Fruit fly (Drosophila melanogaster): ENCODE results near the gene TM9SF4.

Gene TM9SF4

dm6 chr2L:13784155-13784681, 37.5 kb downstream of the TM9SF4 start, which contains the start of gene CG16890 (continued):
- TF ChIP-seq tap (tag; optimal IDR thresholded peaks at IDR 0.05), result no peak
- no peak for TF ChIP-seq CG32772 (GFP tag; IDR thresholded peaks at IDR 0.05)
- no peak for TF ChIP-seq Trl (optimal IDR thresholded peaks at IDR 0.05)
- no peak for TF ChIP-seq Trl (GFP tag; optimal IDR thresholded peaks at IDR 0.05)
- TF ChIP-seq Hand (GFP tag; optimal IDR thresholded peaks at IDR 0.05), result no peak
- no peak for TF ChIP-seq CG13624 (GFP tag; optimal IDR thresholded peaks at IDR 0.05)
- no peak for TF ChIP-seq Dll (GFP tag; IDR thresholded peaks at IDR 0.05; ENCODE audit: partially characterized antibody)
- TF ChIP-seq GATAe (GFP tag; conservative IDR thresholded peaks at IDR 0.05), result peak; percentile 65
- peak; percentile 28 for TF ChIP-seq exex (tag; optimal IDR thresholded peaks at IDR 0.05)
- TF ChIP-seq grn (GFP tag; optimal IDR thresholded peaks at IDR 0.05), result peak; percentile 28
- no peak for TF ChIP-seq CG5180 (GFP tag; optimal IDR thresholded peaks at IDR 0.05)
- TF ChIP-seq HLH54F (GFP tag; optimal IDR thresholded peaks at IDR 0.05), result no peak
- peak; percentile 81 for TF ChIP-seq CG3995 (GFP tag; optimal IDR thresholded peaks at IDR 0.05)
- peak; percentile 11 for TF ChIP-seq fu2 (GFP tag; optimal IDR thresholded peaks at IDR 0.05)
- no peak for TF ChIP-seq CG15073 (GFP tag; optimal IDR thresholded peaks at IDR 0.05)
- no peak for TF ChIP-seq fd3F (GFP tag; optimal IDR thresholded peaks at IDR 0.05)
- TF ChIP-seq CG15514 (GFP tag; optimal IDR thresholded peaks at IDR 0.05), result peak; percentile 17
- no peak for TF ChIP-seq Hr78 (GFP tag; optimal IDR thresholded peaks at IDR 0.05)
- no peak for TF ChIP-seq Bteb2 (GFP tag; optimal IDR thresholded peaks at IDR 0.05)
- no peak for TF ChIP-seq abd-A (tag; optimal IDR thresholded peaks at IDR 0.05)
- TF ChIP-seq pb (GFP tag; optimal IDR thresholded peaks at IDR 0.05), result no peak
- TF ChIP-seq psq (GFP tag; optimal IDR thresholded peaks at IDR 0.05), result no peak
- no peak for TF ChIP-seq CG12104 (GFP tag; optimal IDR thresholded peaks at IDR 0.05)
- 0 out of 3 replicates have a peak, but pooled peaks have one; percentile 36 for TF ChIP-seq CG7963 (GFP tag; IDR thresholded peaks at IDR 0.05; ENCODE audit: partially characterized antibody)
- peak; percentile 50; the same call in 1 of the 3 replicates for TF ChIP-seq CG6791 (GFP tag; IDR thresholded peaks at IDR 0.05; ENCODE audit: partially characterized antibody)
- no peak for TF ChIP-seq CG14667 (GFP tag; IDR thresholded peaks at IDR 0.05)
- TF ChIP-seq CG31441 (GFP tag; IDR thresholded peaks at IDR 0.05), result no peak
- TF ChIP-seq MESR4 (GFP tag; optimal IDR thresholded peaks at IDR 0.05), result peak; percentile 90
- TF ChIP-seq CG3281 (GFP tag; optimal IDR thresholded peaks at IDR 0.05), result no peak
- no peak for TF ChIP-seq Neu2 (GFP tag; optimal IDR thresholded peaks at IDR 0.05; ENCODE audit: borderline replicate concordance)
- TF ChIP-seq chm (GFP tag; IDR thresholded peaks at IDR 0.05), result no peak
- TF ChIP-seq chn (GFP tag; optimal IDR thresholded peaks at IDR 0.05), result no peak
- TF ChIP-seq CG16813 (GFP tag; IDR thresholded peaks at IDR 0.05; ENCODE audit: partially characterized antibody), result no peak
- no peak for TF ChIP-seq Xrp1 (GFP tag; IDR thresholded peaks at IDR 0.05)
- TF ChIP-seq CG10462 (GFP tag; optimal IDR thresholded peaks at IDR 0.05), result no peak
- no peak for TF ChIP-seq tio (GFP tag; optimal IDR thresholded peaks at IDR 0.05)
- no peak for TF ChIP-seq ken (GFP tag; IDR thresholded peaks at IDR 0.05)
- TF ChIP-seq Ets97D (GFP tag; optimal IDR thresholded peaks at IDR 0.05), result no peak
- no peak for TF ChIP-seq CrebB (tag; optimal IDR thresholded peaks at IDR 0.05)
- no peak for TF ChIP-seq lmd (GFP tag; IDR thresholded peaks at IDR 0.05)
- peak; percentile 40; the same call in 1 of the 2 replicates for TF ChIP-seq inv (GFP tag; IDR thresholded peaks at IDR 0.05; ENCODE audit: partially characterized antibody)
- TF ChIP-seq CG14860 (GFP tag; IDR thresholded peaks at IDR 0.05; ENCODE audit: partially characterized antibody), result 0 out of 3 replicates have a peak, but pooled peaks have one; percentile 7
- no peak for TF ChIP-seq Dip2 (GFP tag; IDR thresholded peaks at IDR 0.05)
- TF ChIP-seq Antp (GFP tag; optimal IDR thresholded peaks at IDR 0.05), result no peak
- TF ChIP-seq CG4820 (GFP tag; optimal IDR thresholded peaks at IDR 0.05), result no peak
- no peak for TF ChIP-seq CG10366 (GFP tag; IDR thresholded peaks at IDR 0.05)
- TF ChIP-seq pros (GFP tag; optimal IDR thresholded peaks at IDR 0.05), result no peak
- no peak for TF ChIP-seq Doc2 (GFP tag; IDR thresholded peaks at IDR 0.05)
- no peak for TF ChIP-seq CG6272 (GFP tag; IDR thresholded peaks at IDR 0.05)
- peak; percentile 7 for TF ChIP-seq pzg (GFP tag; optimal IDR thresholded peaks at IDR 0.05)
- no peak for TF ChIP-seq CG6813 (GFP tag; optimal IDR thresholded peaks at IDR 0.05)
